Fruit fly (Drosophila melanogaster) S2 (cell line): ENCODE results near the gene Snup.

Source experiments
- CG8478 ChIP-seq: fragments of >200 bp; optimal IDR thresholded peaks from 2 replicates; lab custom pipeline; 2018
- CTCF ChIP-seq, 2 experiments: fragments of >200 bp; optimal IDR thresholded peaks; 2 replicates each; lab custom pipeline; 2018

The Snup gene

dm6 chr3L:2661322-2661721 is 9.4 kb downstream of the Snup start, which contains the start of gene CG33234:
Gene CG33234, plus strand, starts transcription at chr3L:2661622.
- TF ChIP-seq CG8478 (lab: Kevin White, UChicago), result no peak

dm6 chr3L:2702474-2702873 is 50.6 kb downstream of the Snup start:
- TF ChIP-seq CG8478 (lab: Kevin White, UChicago), result no peak
- TF ChIP-seq CTCF (optimal IDR thresholded peaks at IDR 0.05; lab: Kevin White, UChicago), result no peak
